Fruit fly (Drosophila melanogaster): ENCODE data around the gene Dph1.

The Dph1 gene

DNA sequence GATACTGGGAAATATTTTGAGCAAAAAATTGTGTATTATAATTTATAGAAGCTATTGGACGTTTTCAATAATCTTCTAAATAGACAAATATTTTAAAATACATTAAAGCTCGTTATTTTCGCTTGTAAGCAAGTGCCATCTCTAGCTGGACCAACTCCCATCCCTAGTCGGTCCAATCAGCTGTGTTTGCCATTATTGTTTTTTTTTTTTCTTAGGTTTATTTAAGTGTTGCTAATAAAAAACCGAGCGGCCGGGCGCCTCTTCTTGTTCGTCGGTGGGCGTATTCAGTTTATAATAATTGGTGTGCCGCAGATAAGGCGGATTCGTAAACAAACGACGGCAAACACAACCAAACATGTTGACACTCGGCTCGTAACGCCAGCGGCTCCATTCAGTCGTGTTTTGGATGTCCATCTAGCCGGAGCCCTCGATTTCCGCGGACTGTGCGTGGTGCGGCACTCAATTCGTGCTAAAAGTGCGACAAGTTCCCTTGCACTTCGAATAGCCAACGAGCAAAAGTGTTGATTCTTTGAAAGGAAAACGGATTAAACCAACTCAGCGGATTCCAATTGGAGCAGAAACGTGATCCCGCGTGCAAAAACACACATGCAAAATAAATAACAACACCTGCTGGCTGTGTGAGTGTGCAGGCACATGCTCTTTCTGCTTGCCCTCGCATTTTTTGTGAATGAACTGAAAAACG, 12.8 kb downstream of the Dph1 start, which contains the start of gene Sugb (continued):
- TF ChIP-seq cwo (GFP tag; optimal IDR thresholded peaks at IDR 0.05) (no peak), cg (GFP tag; optimal IDR thresholded peaks at IDR 0.05) (peak; percentile 18), CG13624 (GFP tag; optimal IDR thresholded peaks at IDR 0.05) (peak; percentile 83), wdn (GFP tag; IDR thresholded peaks at IDR 0.05) (no peak), tup (GFP tag; optimal IDR thresholded peaks at IDR 0.05) (peak; percentile 7), Ada2b (GFP tag; IDR thresholded peaks at IDR 0.05) (no peak; the same call in 1 of the 2 replicates), Ssrp (tag; optimal IDR thresholded peaks at IDR 0.05) (peak; percentile 4), Fer3 (tag; optimal IDR thresholded peaks at IDR 0.05) (peak; percentile 65), sna (GFP tag; IDR thresholded peaks at IDR 0.05; ENCODE audit: partially characterized antibody) (peak; percentile 71), HLH4C (GFP tag; IDR thresholded peaks at IDR 0.05; ENCODE audit: partially characterized antibody) (no peak; the same call in 2 of the 3 replicates), CG8281 (tag; optimal IDR thresholded peaks at IDR 0.05) (no peak), CG12659 (GFP tag; optimal IDR thresholded peaks at IDR 0.05) (peak; percentile 65), klu (GFP tag; IDR thresholded peaks at IDR 0.05) (no peak), CG7372 (GFP tag; IDR thresholded peaks at IDR 0.05) (peak; percentile 51; the same call in 1 of the 2 replicates), Hsf (GFP tag; optimal IDR thresholded peaks at IDR 0.05) (peak; percentile 70), knrl (GFP tag; IDR thresholded peaks at IDR 0.05; ENCODE audit: partially characterized antibody) (peak; percentile 66; the same call in 1 of the 3 replicates), Deaf1 (tag; optimal IDR thresholded peaks at IDR 0.05) (peak; percentile 97), Hr3 (GFP tag; optimal IDR thresholded peaks at IDR 0.05) (peak; percentile 47), CG34376 (GFP tag; optimal IDR thresholded peaks at IDR 0.05) (peak; percentile 39), peb (GFP tag; IDR thresholded peaks at IDR 0.05) (no peak), Sry-δ (GFP tag; optimal IDR thresholded peaks at IDR 0.05) (peak; percentile 72), Oli (tag; optimal IDR thresholded peaks at IDR 0.05) (peak; percentile 32), Myb (GFP tag; optimal IDR thresholded peaks at IDR 0.05) (peak; percentile 41), CG17829 (tag; optimal IDR thresholded peaks at IDR 0.05) (peak; percentile 58), CG2129 (GFP tag; IDR thresholded peaks at IDR 0.05; ENCODE audit: partially characterized antibody) (peak; percentile 32), lbe (GFP tag; optimal IDR thresholded peaks at IDR 0.05) (peak; percentile 62), dmrt11E (tag; optimal IDR thresholded peaks at IDR 0.05) (peak; percentile 23), Side (GFP tag; optimal IDR thresholded peaks at IDR 0.05) (peak; percentile 46), al (GFP tag; IDR thresholded peaks at IDR 0.05) (peak; percentile 58), bab2 (GFP tag; optimal IDR thresholded peaks at IDR 0.05) (peak; percentile 68), tin (GFP tag; optimal IDR thresholded peaks at IDR 0.05) (peak; percentile 50), hbn (GFP tag; IDR thresholded peaks at IDR 0.05; ENCODE audit: partially characterized antibody) (peak; percentile 56; the same call in 1 of the 2 replicates), E2f2 (GFP tag; IDR thresholded peaks at IDR 0.05) (peak; percentile 50), CG12219 (GFP tag; optimal IDR thresholded peaks at IDR 0.05) (peak; percentile 14), CG8089 (GFP tag; optimal IDR thresholded peaks at IDR 0.05) (peak; percentile 4), CG3407 (GFP tag; optimal IDR thresholded peaks at IDR 0.05) (peak; percentile 41), Hand (GFP tag; optimal IDR thresholded peaks at IDR 0.05) (peak; percentile 37), shn (GFP tag; optimal IDR thresholded peaks at IDR 0.05) (no peak), ttk (GFP tag; IDR thresholded peaks at IDR 0.05) (no peak), gsb-n (tag; optimal IDR thresholded peaks at IDR 0.05) (no peak), CG8359 (GFP tag; optimal IDR thresholded peaks at IDR 0.05; ENCODE audit: borderline replicate concordance) (no peak), Xbp1 (GFP tag; optimal IDR thresholded peaks at IDR 0.05) (peak; percentile 68), hth (optimal IDR thresholded peaks at IDR 0.05) (no peak), dpn (GFP tag; optimal IDR thresholded peaks at IDR 0.05) (peak; percentile 58 to 73), prd (optimal IDR thresholded peaks at IDR 0.05) (no peak), prd (GFP tag; IDR thresholded peaks at IDR 0.05) (peak; percentile 70), gce (GFP tag; IDR thresholded peaks at IDR 0.05) (no peak; the same call in 2 of the 3 replicates), Neu2 (GFP tag; optimal IDR thresholded peaks at IDR 0.05; ENCODE audit: borderline replicate concordance) (no peak), vnd (GFP tag; IDR thresholded peaks at IDR 0.05; ENCODE audit: partially characterized antibody) (no peak)

Data from whole organism, embryonic.